Fruit fly (Drosophila melanogaster) whole organism, wandering third instar larva: Measurements from ENCODE around the gene Nse4.

Experiments used
- Abd-B ChIP-seq: fragments of >200 bp; optimal IDR thresholded peaks from 2 replicates; lab custom pipeline; 2017; ENCODE audit warnings: missing biosample characterization, missing genetic modification characterization
- Mio ChIP-seq: sonication (Bioruptor generic); optimal IDR thresholded peaks from 2 replicates; lab custom pipeline; 2016; ENCODE audit warnings: missing biosample characterization, missing genetic modification characterization
- Rel ChIP-seq, 2 experiments: fragments of 200-800 bp; sonication (Bioruptor generic) in 1 of 2; optimal IDR thresholded peaks; 2 replicates in 1 of 2; 3 replicates in 1 of 2; lab custom pipeline; 2016 to 2019; ENCODE audit warnings: mild to moderate bottlenecking in 2 of 2, missing biosample characterization in 2 of 2, missing genetic modification characterization in 2 of 2, moderate library complexity in 1 of 2
- brk ChIP-seq: fragments of 200-800 bp; sonication (Bioruptor generic); optimal IDR thresholded peaks from 2 replicates; lab custom pipeline; 2016; ENCODE audit warnings: missing biosample characterization, mild to moderate bottlenecking, missing genetic modification characterization
- foxo ChIP-seq, 2 experiments: fragments of 200-800 bp; sonication (Bioruptor generic); optimal IDR thresholded peaks; 2 replicates in 1 of 2; 3 replicates in 1 of 2; lab custom pipeline; 2016 to 2017; ENCODE audit warnings: missing biosample characterization in 2 of 2, missing genetic modification characterization in 2 of 2
- fru ChIP-seq: fragments of 200-800 bp; sonication (Bioruptor generic); optimal IDR thresholded peaks from 3 replicates; lab custom pipeline; 2016; ENCODE audit warnings: missing biosample characterization, mild to moderate bottlenecking, missing genetic modification characterization
- h ChIP-seq: fragments of 200-800 bp; sonication (Bioruptor generic); optimal IDR thresholded peaks from 3 replicates; lab custom pipeline; 2016; ENCODE audit warnings: missing biosample characterization, mild to moderate bottlenecking, missing genetic modification characterization
- lola ChIP-seq: fragments of >200 bp; optimal IDR thresholded peaks from 2 replicates; lab custom pipeline; 2017; ENCODE audit warnings: missing biosample characterization, missing genetic modification characterization
- pan ChIP-seq: fragments of >200 bp; optimal IDR thresholded peaks from 2 replicates; lab custom pipeline; 2017
- psq ChIP-seq: fragments of 200-800 bp; sonication (Bioruptor generic); optimal IDR thresholded peaks from 3 replicates; lab custom pipeline; 2017; ENCODE audit warnings: missing biosample characterization, mild to moderate bottlenecking, missing genetic modification characterization, moderate library complexity
- tai ChIP-seq: sonication (Bioruptor generic); optimal IDR thresholded peaks from 2 replicates; lab custom pipeline; 2016; ENCODE audit warnings: missing biosample characterization, missing genetic modification characterization
- usp ChIP-seq: fragments of >200 bp; optimal IDR thresholded peaks from 2 replicates; lab custom pipeline; 2017; ENCODE audit warnings: missing biosample characterization, missing genetic modification characterization

- TF ChIP-seq foxo (GFP tag; optimal IDR thresholded peaks at IDR 0.05; lab: Kevin White, UChicago) (no peak), usp (GFP tag; lab: Kevin White, UChicago) (no peak), tai (GFP tag; lab: Kevin White, UChicago) (no peak), fru (GFP tag; lab: Kevin White, UChicago) (no peak), psq (GFP tag; lab: Kevin White, UChicago) (peak; percentile 44), pan (lab: Kevin White, UChicago) (no peak), Mio (GFP tag; lab: Kevin White, UChicago) (no peak), brk (GFP tag; lab: Kevin White, UChicago) (peak; percentile 42), h (GFP tag; lab: Kevin White, UChicago) (no peak), lola (GFP tag; lab: Kevin White, UChicago) (no peak), Abd-B (GFP tag; lab: Kevin White, UChicago) (no peak), Rel (GFP tag; optimal IDR thresholded peaks at IDR 0.05; lab: Kevin White, UChicago) (no peak), Rel (tag; optimal IDR thresholded peaks at IDR 0.05; lab: Kevin White, UChicago) (no peak)
Observed at dm6 chr2L:10426534-10427048, 12.6 kb upstream of the Nse4 start, which contains the start of the genes SmB and KdelR.
